Worm (Caenorhabditis elegans) whole organism, L1 larva: ENCODE data around the gene sorb-1.

Source experiments
- C16A3.4 ChIP-seq: fragments of 150-350 bp; optimal IDR thresholded peaks from 2 replicates; lab custom pipeline; 2014; ENCODE audit warnings: missing biosample characterization, missing genetic modification characterization
- blmp-1 ChIP-seq: fragments of 150-350 bp; optimal IDR thresholded peaks from 2 replicates; lab custom pipeline; 2014; ENCODE audit warnings: missing biosample characterization, missing genetic modification characterization
- ceh-8 ChIP-seq: fragments of 200-800 bp; sonication (Bioruptor generic); optimal IDR thresholded peaks from 2 replicates; lab custom pipeline; 2018; ENCODE audit warnings: mild to moderate bottlenecking, missing genetic modification characterization, moderate library complexity, missing compliant biosample characterization
- egl-13 ChIP-seq: sonication (generic microtip); optimal IDR thresholded peaks from 2 replicates; lab custom pipeline; 2016; ENCODE audit warnings: missing genotype, missing genetic modification reagents, missing genetic modification characterization, missing compliant biosample characterization
- egl-27 ChIP-seq, 2 experiments: fragments of 150-350 bp in 1 of 2; sonication (generic microtip); optimal IDR thresholded peaks; 3 replicates each; lab custom pipeline; 2017 to 2018; ENCODE audit warnings: missing biosample characterization in 2 of 2, missing genetic modification characterization in 2 of 2, missing genetic modification reagents in 2 of 2
- elt-3 ChIP-seq, 6 experiments: fragments of 150-350 bp in 1 of 6; sonication (generic microtip); optimal IDR thresholded peaks; 2 replicates each; lab custom pipeline; 2017 to 2018; ENCODE audit warnings: missing biosample characterization in 6 of 6, missing genetic modification characterization in 6 of 6, inconsistent platforms in 1 of 6
- ets-5 ChIP-seq: fragments of 200-800 bp; sonication (Bioruptor generic); IDR thresholded peaks from 2 replicates; pipeline ENCODE4 v1.3.6; 2022; ENCODE audit warnings: missing genetic modification characterization, missing compliant biosample characterization
- fkh-10 ChIP-seq: sonication (generic microtip); optimal IDR thresholded peaks from 2 replicates; lab custom pipeline; 2017; ENCODE audit warnings: missing biosample characterization, missing genetic modification reagents, missing genetic modification characterization
- fkh-8 ChIP-seq: sonication (generic microtip); optimal IDR thresholded peaks from 2 replicates; lab custom pipeline; 2016; ENCODE audit warnings: mild to moderate bottlenecking, missing genetic modification characterization, missing compliant biosample characterization
- fos-1 ChIP-seq: fragments of 150-350 bp; optimal IDR thresholded peaks from 2 replicates; lab custom pipeline; 2014; ENCODE audit warnings: missing biosample characterization, missing genetic modification characterization
- irx-1 ChIP-seq: sonication (generic microtip); optimal IDR thresholded peaks from 2 replicates; lab custom pipeline; 2016; ENCODE audit warnings: missing genetic modification characterization, missing compliant biosample characterization
- jun-1 ChIP-seq: fragments of 150-350 bp; optimal IDR thresholded peaks from 2 replicates; lab custom pipeline; 2014; ENCODE audit warnings: missing biosample characterization, missing genetic modification reagents, missing genetic modification characterization
- lin-14 ChIP-seq: fragments of 200-800 bp; sonication (Bioruptor generic); optimal IDR thresholded peaks from 2 replicates; lab custom pipeline; 2018; ENCODE audit warnings: mild to moderate bottlenecking, missing genetic modification characterization, moderate library complexity, missing compliant biosample characterization
- lin-35 ChIP-seq, 2 experiments: fragments of 150-350 bp; optimal IDR thresholded peaks; 2 replicates each; lab custom pipeline; 2014; ENCODE audit warnings: missing biosample characterization in 2 of 2, missing genetic modification characterization in 2 of 2, missing genetic modification reagents in 2 of 2
- lin-39 ChIP-seq: fragments of 150-350 bp; optimal IDR thresholded peaks from 2 replicates; lab custom pipeline; 2014; ENCODE audit warnings: missing biosample characterization, missing genetic modification reagents, missing genetic modification characterization
- lir-3 ChIP-seq: sonication (generic microtip); optimal IDR thresholded peaks from 2 replicates; lab custom pipeline; 2016; ENCODE audit warnings: mild to moderate bottlenecking, missing genetic modification characterization, moderate library complexity, missing compliant biosample characterization; ENCODE audit not compliant: poor library complexity
- lsy-2 ChIP-seq, 2 experiments: fragments of 150-350 bp; optimal IDR thresholded peaks; 2 replicates each; lab custom pipeline; 2014; ENCODE audit warnings: missing biosample characterization in 2 of 2, missing genetic modification characterization in 2 of 2
- mdl-1 ChIP-seq, 2 experiments: fragments of 150-350 bp; optimal IDR thresholded peaks; 2 replicates each; lab custom pipeline; 2014 to 2017; ENCODE audit warnings: missing biosample characterization in 2 of 2, missing genetic modification characterization in 2 of 2, inconsistent platforms in 1 of 2
- mep-1 ChIP-seq: fragments of 150-350 bp; optimal IDR thresholded peaks from 2 replicates; lab custom pipeline; 2014; ENCODE audit warnings: missing biosample characterization, missing genetic modification characterization
- nhr-11 ChIP-seq: fragments of 150-350 bp; optimal IDR thresholded peaks from 2 replicates; lab custom pipeline; 2014; ENCODE audit warnings: missing biosample characterization, missing genetic modification characterization
- nhr-28 ChIP-seq: fragments of 150-350 bp; optimal IDR thresholded peaks from 2 replicates; lab custom pipeline; 2014; ENCODE audit warnings: missing biosample characterization, missing genetic modification characterization
- nhr-47 ChIP-seq: sonication (generic microtip); optimal IDR thresholded peaks from 2 replicates; lab custom pipeline; 2016; ENCODE audit warnings: mild to moderate bottlenecking, missing genetic modification characterization, moderate library complexity, missing compliant biosample characterization
- nhr-76 ChIP-seq: sonication (generic microtip); optimal IDR thresholded peaks from 2 replicates; lab custom pipeline; 2017; ENCODE audit warnings: missing biosample characterization, missing genetic modification characterization
- nhr-77 ChIP-seq: fragments of 150-350 bp; optimal IDR thresholded peaks from 2 replicates; lab custom pipeline; 2014; ENCODE audit warnings: missing biosample characterization, missing genetic modification characterization
- nhr-84 ChIP-seq: sonication (generic microtip); optimal IDR thresholded peaks from 2 replicates; lab custom pipeline; 2017; ENCODE audit warnings: missing biosample characterization, missing genetic modification characterization
- nhr-85 ChIP-seq: sonication (generic microtip); peaks from one replicate; lab custom pipeline; 2016; ENCODE audit warnings: missing genetic modification characterization, inconsistent platforms, missing compliant biosample characterization
- nhr-90 ChIP-seq: sonication (generic microtip); optimal IDR thresholded peaks from 2 replicates; lab custom pipeline; 2016; ENCODE audit warnings: mild to moderate bottlenecking, missing genetic modification characterization, missing compliant biosample characterization; ENCODE audit not compliant: poor library complexity
- pax-3 ChIP-seq: fragments of 200-800 bp; sonication (Bioruptor generic); optimal IDR thresholded peaks from 2 replicates; lab custom pipeline; 2018; ENCODE audit warnings: mild to moderate bottlenecking, missing genetic modification characterization, moderate library complexity, missing compliant biosample characterization
- pqm-1 ChIP-seq: sonication (generic microtip); optimal IDR thresholded peaks from 3 replicates; lab custom pipeline; 2017; ENCODE audit warnings: missing biosample characterization, missing genetic modification characterization
- rnt-1 ChIP-seq: sonication (generic microtip); optimal IDR thresholded peaks from 2 replicates; lab custom pipeline; 2016; ENCODE audit warnings: mild to moderate bottlenecking, missing genetic modification characterization, moderate library complexity, missing compliant biosample characterization
- skn-1 ChIP-seq: fragments of 150-350 bp; optimal IDR thresholded peaks from 2 replicates; lab custom pipeline; 2014; ENCODE audit warnings: missing biosample characterization, missing genetic modification characterization
- snu-23 ChIP-seq: sonication (generic microtip); optimal IDR thresholded peaks from 2 replicates; lab custom pipeline; 2016; ENCODE audit warnings: missing genetic modification characterization, missing compliant biosample characterization
- sox-4 ChIP-seq: sonication (generic microtip); optimal IDR thresholded peaks from 2 replicates; lab custom pipeline; 2016; ENCODE audit warnings: missing genetic modification characterization, missing compliant biosample characterization
- sptf-1 ChIP-seq: fragments of 150-350 bp; optimal IDR thresholded peaks from 2 replicates; lab custom pipeline; 2014; ENCODE audit warnings: missing biosample characterization, missing genetic modification characterization
- swsn-7 ChIP-seq: sonication (generic microtip); optimal IDR thresholded peaks from 2 replicates; lab custom pipeline; 2016; ENCODE audit warnings: missing genetic modification characterization, missing compliant biosample characterization
- tlp-1 ChIP-seq: fragments of 150-350 bp; optimal IDR thresholded peaks from 2 replicates; lab custom pipeline; 2014; ENCODE audit warnings: missing biosample characterization, missing genetic modification characterization
- unc-62 ChIP-seq: fragments of 150-350 bp; optimal IDR thresholded peaks from 2 replicates; lab custom pipeline; 2014; ENCODE audit warnings: missing biosample characterization, missing genetic modification reagents, missing genetic modification characterization
- unc-98 ChIP-seq: fragments of 200-800 bp; sonication (Bioruptor generic); IDR thresholded peaks from 2 replicates; pipeline ENCODE4 v1.3.6; 2022; ENCODE audit warnings: missing genetic modification characterization, missing compliant biosample characterization
- zip-4 ChIP-seq: fragments of 200-800 bp; sonication (Bioruptor generic); optimal IDR thresholded peaks from 2 replicates; lab custom pipeline; 2018; ENCODE audit warnings: mild to moderate bottlenecking, missing genetic modification characterization, moderate library complexity, missing compliant biosample characterization
- ztf-11 ChIP-seq, 2 experiments: sonication (generic microtip); optimal IDR thresholded peaks; 2 replicates each; lab custom pipeline; 2016 to 2017; ENCODE audit warnings: missing genetic modification characterization in 2 of 2, missing biosample characterization in 1 of 2, missing compliant biosample characterization in 1 of 2

Gene sorb-1

ce11 chrIV:13716279-13716678 lies 33.9 kb upstream of the sorb-1 start, which contains the start of gene C47A4.1:
C47A4.1 (minus strand) TSS chrIV:13716379.
- TF ChIP-seq zip-4 (GFP tag; lab: Kevin White, UChicago) (no peak), fkh-8 (no peak), nhr-84 (tag; lab: Kevin White, UChicago) (no peak), lir-3 (tag; lab: Kevin White, UChicago) (no peak), nhr-11 (no peak), sptf-1 (tag; lab: Kevin White, UChicago) (no peak), nhr-77 (no peak), unc-62 (GFP tag; lab: Kevin White, UChicago) (no peak), ceh-8 (GFP tag; lab: Kevin White, UChicago) (no peak), ztf-11 (tag; optimal IDR thresholded peaks at IDR 0.05; lab: Kevin White, UChicago) (no peak), mdl-1 (tag; optimal IDR thresholded peaks at IDR 0.05; lab: Kevin White, UChicago) (no peak), unc-98 (no peak), jun-1 (no peak), nhr-47 (tag; lab: Kevin White, UChicago) (no peak)

ce11 chrIV:13716735-13717134 lies 33.4 kb upstream of the sorb-1 start:
- TF ChIP-seq blmp-1 (peak; percentile 8), tlp-1 (no peak)
- TF ChIP-seq, all 84 proteins: peak for 1

DNA sequence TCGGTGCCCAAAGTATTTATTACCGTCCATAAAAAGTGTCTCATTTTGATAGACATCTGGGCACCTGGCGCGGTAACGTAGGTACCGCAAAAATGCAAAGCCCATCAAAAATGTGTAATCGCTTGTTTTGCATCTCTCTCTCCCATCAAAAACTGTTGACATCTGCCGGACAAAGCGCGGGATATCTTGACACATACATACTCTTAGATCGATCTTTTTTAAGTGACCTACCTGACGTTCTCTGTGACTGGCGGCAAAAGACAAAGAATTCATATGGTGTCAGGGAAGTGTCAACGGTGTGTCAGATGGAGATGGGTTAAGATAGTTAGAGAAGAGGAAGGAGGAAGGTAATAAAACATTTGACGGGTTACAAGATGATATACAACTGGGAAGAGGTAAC lies 31.2 kb upstream of the sorb-1 start:
- no peak for TF ChIP-seq lin-39 (tag; lab: Kevin White, UChicago)
- peak; percentile 38 for TF ChIP-seq mep-1 (tag; lab: Kevin White, UChicago)
- TF ChIP-seq snu-23 = peak; percentile 26
- TF ChIP-seq lsy-2 (tag; optimal IDR thresholded peaks at IDR 0.05; lab: Kevin White, UChicago) = no peak
- TF ChIP-seq pax-3 (tag; lab: Kevin White, UChicago) = no peak
- TF ChIP-seq lin-14 = peak; percentile 74
- no peak for TF ChIP-seq sox-4 (tag; lab: Kevin White, UChicago)
- TF ChIP-seq fkh-8 = no peak
- no peak for TF ChIP-seq fkh-10 (GFP tag; lab: Kevin White, UChicago)
- TF ChIP-seq ceh-8 (GFP tag; lab: Kevin White, UChicago) = no peak
- TF ChIP-seq skn-1 (tag; lab: Kevin White, UChicago) = no peak
- no peak for TF ChIP-seq nhr-28 (tag; lab: Kevin White, UChicago)
- peak; percentile 47 for TF ChIP-seq irx-1 (tag; lab: Kevin White, UChicago)
- peak in 1 of 6 experiments; percentile 35 for TF ChIP-seq elt-3 (tag; optimal IDR thresholded peaks at IDR 0.05; lab: Kevin White, UChicago)
- TF ChIP-seq nhr-85 (tag; lab: Kevin White, UChicago) = peak; percentile 84
- peak; percentile 69 for TF ChIP-seq blmp-1
- TF ChIP-seq fos-1 (tag; lab: Kevin White, UChicago) = no peak
- TF ChIP-seq swsn-7 (tag; lab: Kevin White, UChicago) = no peak
- no peak for TF ChIP-seq nhr-76
- no peak for TF ChIP-seq egl-13 (tag; lab: Kevin White, UChicago)
- peak in 1 of 2 experiments; percentile 11 for TF ChIP-seq lin-35 (GFP tag; optimal IDR thresholded peaks at IDR 0.05; lab: Kevin White, UChicago)
- TF ChIP-seq ets-5 (GFP tag; lab: Robert Waterston, UW) = no peak
- peak; percentile 19 for TF ChIP-seq nhr-90 (tag; lab: Kevin White, UChicago)
- no peak for TF ChIP-seq rnt-1
- peak; percentile 22 for TF ChIP-seq C16A3.4 (tag; lab: Kevin White, UChicago)
- TF ChIP-seq, all 84 proteins: peak for 10

DNA sequence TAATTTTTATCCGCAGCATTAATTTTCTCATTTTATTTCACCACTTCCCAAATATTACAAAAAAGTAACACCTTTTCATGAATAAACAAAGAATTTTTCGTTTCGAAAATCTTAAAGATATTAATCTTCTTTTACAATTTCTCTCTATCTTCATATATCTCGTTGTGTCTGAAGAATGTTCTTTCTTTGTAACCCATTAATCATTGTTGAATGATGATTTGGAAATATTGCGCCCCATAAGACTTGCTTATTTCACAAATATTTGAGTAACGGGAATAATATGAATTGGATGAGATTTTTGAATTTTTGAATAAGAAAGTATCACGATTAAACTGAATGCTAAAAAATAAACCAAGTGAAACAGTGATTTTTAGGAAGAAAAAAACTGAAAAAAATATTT lies 29.1 kb upstream of the sorb-1 start:
- peak; percentile 55 for TF ChIP-seq lin-39 (tag; lab: Kevin White, UChicago)
- no peak for TF ChIP-seq nhr-77
- TF ChIP-seq pqm-1 (tag; lab: Kevin White, UChicago) = no peak
- TF ChIP-seq egl-27 (tag; optimal IDR thresholded peaks at IDR 0.05; lab: Kevin White, UChicago) = no peak
- no peak for TF ChIP-seq mdl-1 (tag; optimal IDR thresholded peaks at IDR 0.05; lab: Kevin White, UChicago)
- TF ChIP-seq fos-1 (tag; lab: Kevin White, UChicago) = no peak
- TF ChIP-seq nhr-85 (tag; lab: Kevin White, UChicago) = peak; percentile 79
- TF ChIP-seq egl-13 (tag; lab: Kevin White, UChicago) = no peak
- TF ChIP-seq irx-1 (tag; lab: Kevin White, UChicago) = peak; percentile 37
- TF ChIP-seq blmp-1 = peak; percentile 41
